Fruit fly (Drosophila melanogaster): ENCODE measurements around the gene CG2017.

Gene CG2017

dm6 chr3R:5821243-5821642 is 41.0 kb downstream of the CG2017 start, which contains the start of gene Hpr1 (continued):
- peak; percentile 57 for TF ChIP-seq CG2116 (GFP tag; optimal IDR thresholded peaks at IDR 0.05)
- TF ChIP-seq CG13287 (GFP tag; IDR thresholded peaks at IDR 0.05; ENCODE audit: partially characterized antibody), result peak; percentile 61
- no peak for TF ChIP-seq gcm2 (GFP tag; optimal IDR thresholded peaks at IDR 0.05)
- no peak for TF ChIP-seq CG10565 (GFP tag; optimal IDR thresholded peaks at IDR 0.05)
- TF ChIP-seq E2f2 (GFP tag; IDR thresholded peaks at IDR 0.05), result peak; percentile 93
- no peak for TF ChIP-seq Trl (optimal IDR thresholded peaks at IDR 0.05)
- no peak for TF ChIP-seq Trl (GFP tag; optimal IDR thresholded peaks at IDR 0.05)
- peak; percentile 28 for TF ChIP-seq CG17359 (tag; optimal IDR thresholded peaks at IDR 0.05)
- no peak for TF ChIP-seq da (GFP tag; optimal IDR thresholded peaks at IDR 0.05)
- peak; percentile 99 for TF ChIP-seq trem (tag; optimal IDR thresholded peaks at IDR 0.05)
- TF ChIP-seq CG1603 (tag; optimal IDR thresholded peaks at IDR 0.05), result peak; percentile 36
- TF ChIP-seq sc (optimal IDR thresholded peaks at IDR 0.05), result no peak
- no peak for TF ChIP-seq sc (GFP tag; optimal IDR thresholded peaks at IDR 0.05)
- TF ChIP-seq Myb (GFP tag; optimal IDR thresholded peaks at IDR 0.05), result peak; percentile 31
- TF ChIP-seq Med (GFP tag), result no peak
- TF ChIP-seq stc (GFP tag; IDR thresholded peaks at IDR 0.05), result no peak
- no peak for TF ChIP-seq schlank (tag; optimal IDR thresholded peaks at IDR 0.05)
- no peak for TF ChIP-seq HLH54F (GFP tag; optimal IDR thresholded peaks at IDR 0.05)
- peak; percentile 42 for TF ChIP-seq CG10267 (tag; optimal IDR thresholded peaks at IDR 0.05)
- TF ChIP-seq CG11696 (GFP tag; IDR thresholded peaks at IDR 0.05), result no peak
- no peak for TF ChIP-seq CG9932 (GFP tag; IDR thresholded peaks at IDR 0.05)
- TF ChIP-seq unc-4 (GFP tag; IDR thresholded peaks at IDR 0.05; ENCODE audit: partially characterized antibody), result peak; percentile 47; the same call in 1 of the 2 replicates
- peak; percentile 42 for TF ChIP-seq Sry-δ (GFP tag; optimal IDR thresholded peaks at IDR 0.05)
- no peak for TF ChIP-seq CG9437 (GFP tag; optimal IDR thresholded peaks at IDR 0.05)
- TF ChIP-seq Max (GFP tag; optimal IDR thresholded peaks at IDR 0.05), result no peak
- TF ChIP-seq gsb (GFP tag; IDR thresholded peaks at IDR 0.05), result no peak
- no peak for TF ChIP-seq HHEX (GFP tag; optimal IDR thresholded peaks at IDR 0.05)
- peak; percentile 60; the same call in 2 of the 3 replicates for TF ChIP-seq CG6791 (GFP tag; IDR thresholded peaks at IDR 0.05; ENCODE audit: partially characterized antibody)
- no peak for TF ChIP-seq Awh (GFP tag; IDR thresholded peaks at IDR 0.05)
- TF ChIP-seq CG17385 (GFP tag; optimal IDR thresholded peaks at IDR 0.05), result no peak
- no peak for TF ChIP-seq CG2120 (GFP tag; optimal IDR thresholded peaks at IDR 0.05)
- TF ChIP-seq sr (GFP tag; IDR thresholded peaks at IDR 0.05), result no peak
- TF ChIP-seq bbx (GFP tag; IDR thresholded peaks at IDR 0.05; ENCODE audit: partially characterized antibody), result peak; percentile 49; the same call in 1 of the 2 replicates
- no peak for TF ChIP-seq CG14441 (GFP tag; IDR thresholded peaks at IDR 0.05)
- TF ChIP-seq CG34224 (GFP tag; IDR thresholded peaks at IDR 0.05; ENCODE audit: partially characterized antibody), result 0 out of 3 replicates have a peak, but pooled peaks have one; percentile 29
- TF ChIP-seq CG14965 (GFP tag; optimal IDR thresholded peaks at IDR 0.05; ENCODE audit: borderline replicate concordance), result no peak
- TF ChIP-seq Ets65A (GFP tag), result no peak
- peak; percentile 54 for TF ChIP-seq pzg (GFP tag; optimal IDR thresholded peaks at IDR 0.05)
- TF ChIP-seq CG4617 (GFP tag; optimal IDR thresholded peaks at IDR 0.05; ENCODE audit: borderline replicate concordance), result peak; percentile 68
- TF ChIP-seq chn (GFP tag; optimal IDR thresholded peaks at IDR 0.05), result no peak
- TF ChIP-seq sna (GFP tag; IDR thresholded peaks at IDR 0.05; ENCODE audit: partially characterized antibody), result peak; percentile 51; the same call in 1 of the 2 replicates
- TF ChIP-seq nerfin-2 (GFP tag; IDR thresholded peaks at IDR 0.05; ENCODE audit: partially characterized antibody), result peak; percentile 48; the same call in 1 of the 2 replicates
- no peak for TF ChIP-seq tio (GFP tag; optimal IDR thresholded peaks at IDR 0.05)
- TF ChIP-seq CG14710 (tag; optimal IDR thresholded peaks at IDR 0.05), result no peak
- TF ChIP-seq Ets97D (GFP tag; optimal IDR thresholded peaks at IDR 0.05), result peak; percentile 33
- no peak for TF ChIP-seq esg (GFP tag; conservative IDR thresholded peaks at IDR 0.05)
- TF ChIP-seq CG1832 (GFP tag; optimal IDR thresholded peaks at IDR 0.05), result no peak
- TF ChIP-seq CG17361 (GFP tag; IDR thresholded peaks at IDR 0.05), result no peak
- 0 out of 2 replicates have a peak, but pooled peaks have one; percentile 25 for TF ChIP-seq CG3847 (GFP tag; IDR thresholded peaks at IDR 0.05)
- peak; percentile 84 for TF ChIP-seq CG17186 (GFP tag; optimal IDR thresholded peaks at IDR 0.05)
- TF ChIP-seq ATbp (GFP tag; optimal IDR thresholded peaks at IDR 0.05), result no peak
